Worm (Caenorhabditis elegans) whole organism, late embryonic: ENCODE data around the gene srw-98.

Experiments
- C38D4.7 ChIP-seq: fragments of 200-800 bp; sonication (Bioruptor generic); optimal IDR thresholded peaks from 2 replicates; lab custom pipeline; 2018; ENCODE audit warnings: mild to moderate bottlenecking, missing genetic modification characterization, moderate library complexity, missing compliant biosample characterization
- T23F11.4 ChIP-seq: fragments of 200-800 bp; sonication (Bioruptor generic); optimal IDR thresholded peaks from 2 replicates; lab custom pipeline; 2018; ENCODE audit warnings: mild to moderate bottlenecking, missing genetic modification characterization, missing compliant biosample characterization
- ahr-1 ChIP-seq: sonication (generic microtip); optimal IDR thresholded peaks from 2 replicates; lab custom pipeline; 2016; ENCODE audit warnings: missing genetic modification characterization, missing compliant biosample characterization
- ceh-14 ChIP-seq: sonication (generic microtip); optimal IDR thresholded peaks from 2 replicates; lab custom pipeline; 2016; ENCODE audit warnings: missing genotype, missing genetic modification characterization, missing compliant biosample characterization
- ceh-18 ChIP-seq: sonication (generic microtip); optimal IDR thresholded peaks from 2 replicates; lab custom pipeline; 2016; ENCODE audit warnings: missing genetic modification characterization, missing compliant biosample characterization
- ceh-30 ChIP-seq: fragments of 150-350 bp; optimal IDR thresholded peaks from 2 replicates; lab custom pipeline; 2014; ENCODE audit warnings: missing biosample characterization, missing genetic modification characterization
- ceh-31 ChIP-seq: sonication (generic microtip); optimal IDR thresholded peaks from 2 replicates; lab custom pipeline; 2016; ENCODE audit warnings: missing genetic modification characterization, missing compliant biosample characterization
- ceh-34 ChIP-seq: sonication (generic microtip); optimal IDR thresholded peaks from 2 replicates; lab custom pipeline; 2016; ENCODE audit warnings: mild to moderate bottlenecking, missing genetic modification characterization, missing compliant biosample characterization
- ceh-48 ChIP-seq: sonication (generic microtip); optimal IDR thresholded peaks from 2 replicates; lab custom pipeline; 2016; ENCODE audit warnings: missing genetic modification characterization, inconsistent platforms, missing compliant biosample characterization
- ceh-6 ChIP-seq: fragments of 200-800 bp; sonication (Bioruptor generic); optimal IDR thresholded peaks from 2 replicates; lab custom pipeline; 2018; ENCODE audit warnings: mild to moderate bottlenecking, missing genetic modification characterization, missing compliant biosample characterization
- ceh-9 ChIP-seq: sonication (generic microtip); optimal IDR thresholded peaks from 2 replicates; lab custom pipeline; 2016; ENCODE audit warnings: mild to moderate bottlenecking, missing genetic modification characterization, inconsistent platforms, missing compliant biosample characterization
- dmd-4 ChIP-seq: sonication (generic microtip); optimal IDR thresholded peaks from 2 replicates; lab custom pipeline; 2016; ENCODE audit warnings: borderline replicate concordance, missing genetic modification characterization, missing compliant biosample characterization
- dve-1 ChIP-seq: sonication (generic microtip); optimal IDR thresholded peaks from 2 replicates; lab custom pipeline; 2017; ENCODE audit warnings: antibody characterized with exemption, mild to moderate bottlenecking, missing genetic modification characterization, missing compliant biosample characterization
- elt-2 ChIP-seq: sonication (generic microtip); optimal IDR thresholded peaks from 2 replicates; lab custom pipeline; 2016; ENCODE audit warnings: missing genetic modification reagents, missing genetic modification characterization, missing compliant biosample characterization
- ets-4 ChIP-seq: sonication (generic microtip); optimal IDR thresholded peaks from 2 replicates; lab custom pipeline; 2016; ENCODE audit warnings: missing genetic modification characterization, missing compliant biosample characterization
- fax-1 ChIP-seq: sonication (generic microtip); optimal IDR thresholded peaks from 2 replicates; lab custom pipeline; 2016; ENCODE audit warnings: missing genotype, missing genetic modification characterization, missing compliant biosample characterization
- fkh-6 ChIP-seq: sonication (generic microtip); optimal IDR thresholded peaks from 2 replicates; lab custom pipeline; 2016; ENCODE audit warnings: missing genetic modification characterization, missing compliant biosample characterization
- gmeb-2 ChIP-seq: sonication (generic microtip); optimal IDR thresholded peaks from 2 replicates; lab custom pipeline; 2016; ENCODE audit warnings: missing genetic modification characterization, inconsistent platforms, missing compliant biosample characterization
- hlh-13 ChIP-seq: fragments of 200-800 bp; sonication (Bioruptor generic); optimal IDR thresholded peaks from 2 replicates; lab custom pipeline; 2018; ENCODE audit warnings: mild to moderate bottlenecking, missing genetic modification characterization, missing compliant biosample characterization
- hlh-30 ChIP-seq: sonication (generic microtip); optimal IDR thresholded peaks from 2 replicates; lab custom pipeline; 2017; ENCODE audit warnings: antibody characterized with exemption, missing genetic modification characterization, missing compliant biosample characterization; ENCODE audit not compliant: insufficient read depth
- hlh-8 ChIP-seq: sonication (generic microtip); optimal IDR thresholded peaks from 2 replicates; lab custom pipeline; 2016; ENCODE audit warnings: missing genotype, missing genetic modification characterization, missing compliant biosample characterization
- lim-6 ChIP-seq: sonication (generic microtip); optimal IDR thresholded peaks from 2 replicates; lab custom pipeline; 2016; ENCODE audit warnings: missing genetic modification characterization, missing compliant biosample characterization
- lin-11 ChIP-seq: fragments of 200-800 bp; sonication (Bioruptor generic); optimal IDR thresholded peaks from 2 replicates; lab custom pipeline; 2018; ENCODE audit warnings: mild to moderate bottlenecking, missing genetic modification characterization, missing compliant biosample characterization
- mec-3 ChIP-seq: sonication (generic microtip); optimal IDR thresholded peaks from 2 replicates; lab custom pipeline; 2016; ENCODE audit warnings: borderline replicate concordance, missing genetic modification characterization, missing compliant biosample characterization
- nhr-232 ChIP-seq: sonication (generic microtip); optimal IDR thresholded peaks from 2 replicates; lab custom pipeline; 2016; ENCODE audit warnings: missing genetic modification characterization, missing compliant biosample characterization
- npax-4 ChIP-seq: sonication (generic microtip); optimal IDR thresholded peaks from 2 replicates; lab custom pipeline; 2016; ENCODE audit warnings: missing genetic modification characterization, missing compliant biosample characterization
- pax-1 ChIP-seq: fragments of 150-350 bp; optimal IDR thresholded peaks from 2 replicates; lab custom pipeline; 2014; ENCODE audit warnings: missing biosample characterization, missing genetic modification characterization
- pha-2 ChIP-seq: sonication (generic microtip); optimal IDR thresholded peaks from 2 replicates; lab custom pipeline; 2017; ENCODE audit warnings: mild to moderate bottlenecking, missing genetic modification characterization, missing compliant biosample characterization
- pha-4 ChIP-seq: fragments of 150-350 bp; optimal IDR thresholded peaks from 2 replicates; lab custom pipeline; 2018; ENCODE audit warnings: missing biosample characterization, missing genetic modification reagents, missing genetic modification characterization
- pqm-1 ChIP-seq: sonication (generic microtip); optimal IDR thresholded peaks from 2 replicates; lab custom pipeline; 2016; ENCODE audit warnings: missing genetic modification characterization, missing compliant biosample characterization
- pros-1 ChIP-seq: fragments of 150-350 bp; optimal IDR thresholded peaks from 2 replicates; lab custom pipeline; 2014; ENCODE audit warnings: missing biosample characterization, missing genetic modification reagents, missing genetic modification characterization
- ref-2 ChIP-seq: sonication (generic microtip); optimal IDR thresholded peaks from 2 replicates; lab custom pipeline; 2016; ENCODE audit warnings: missing genetic modification characterization, missing compliant biosample characterization
- sdc-2 ChIP-seq: sonication (generic microtip); optimal IDR thresholded peaks from 2 replicates; lab custom pipeline; 2016; ENCODE audit warnings: missing genotype, missing genetic modification characterization, missing compliant biosample characterization
- sox-4 ChIP-seq: sonication (generic microtip); optimal IDR thresholded peaks from 2 replicates; lab custom pipeline; 2017; ENCODE audit warnings: mild to moderate bottlenecking, missing genetic modification characterization, inconsistent platforms, missing compliant biosample characterization
- tbx-2 ChIP-seq: sonication (generic microtip); optimal IDR thresholded peaks from 2 replicates; lab custom pipeline; 2016; ENCODE audit warnings: missing genetic modification characterization, missing compliant biosample characterization
- unc-3 ChIP-seq, 2 experiments: fragments of 200-800 bp in 1 of 2; sonication (Bioruptor generic) in 1 of 2; sonication (generic microtip) in 1 of 2; conservative IDR thresholded peaks in 1 of 2; optimal IDR thresholded peaks in 1 of 2; 2 replicates each; pipeline versions ENCODE4 v1.3.6 to Lab custom; 2016 to 2022; ENCODE audit warnings: missing compliant biosample characterization in 2 of 2, missing genetic modification characterization in 2 of 2, missing genetic modification reagents in 1 of 2
- unc-86 ChIP-seq: sonication (generic microtip); optimal IDR thresholded peaks from 2 replicates; lab custom pipeline; 2016; ENCODE audit warnings: missing genetic modification characterization, missing compliant biosample characterization
- zip-5 ChIP-seq: sonication (generic microtip); optimal IDR thresholded peaks from 2 replicates; lab custom pipeline; 2016; ENCODE audit warnings: missing genetic modification characterization, missing compliant biosample characterization

Gene srw-98

ce11 chrV:1631717-1632116, 46.4 kb downstream of the srw-98 start, which contains the start of gene irld-17:
Gene irld-17, plus strand, starts transcription at chrV:1632017.
- TF ChIP-seq dve-1 (tag; lab: Kevin White, UChicago) (no peak), pha-4 (tag; lab: Kevin White, UChicago) (no peak), fax-1 (tag; lab: Kevin White, UChicago) (no peak), ceh-48 (tag; lab: Kevin White, UChicago) (no peak), hlh-8 (tag; lab: Kevin White, UChicago) (no peak), pax-1 (tag; lab: Kevin White, UChicago) (no peak), zip-5 (tag; lab: Kevin White, UChicago) (no peak), fkh-6 (tag; lab: Kevin White, UChicago) (no peak), npax-4 (no peak), T23F11.4 (GFP tag; lab: Kevin White, UChicago) (no peak), ceh-30 (tag; lab: Kevin White, UChicago) (no peak), lim-6 (no peak), ceh-18 (tag; lab: Kevin White, UChicago) (no peak), C38D4.7 (GFP tag; lab: Kevin White, UChicago) (no peak), gmeb-2 (tag; lab: Kevin White, UChicago) (no peak), ref-2 (tag; lab: Kevin White, UChicago) (no peak), pha-2 (no peak)

ce11 chrV:1631148-1631547, 47.0 kb downstream of the srw-98 start, which contains the start of gene Y46H3D.8:
Gene Y46H3D.8, minus strand, starts transcription at chrV:1631248.
- TF ChIP-seq ceh-31 (no peak), dmd-4 (tag; lab: Kevin White, UChicago) (no peak), ceh-9 (tag; lab: Kevin White, UChicago) (no peak), ceh-14 (tag; lab: Kevin White, UChicago) (no peak), pros-1 (no peak), ceh-6 (GFP tag; lab: Kevin White, UChicago) (no peak), fax-1 (tag; lab: Kevin White, UChicago) (no peak), elt-2 (tag; lab: Kevin White, UChicago) (no peak), nhr-232 (tag; lab: Kevin White, UChicago) (no peak), unc-3 (GFP tag; conservative IDR thresholded peaks at IDR 0.05; lab: Robert Waterston, UW) (no peak), unc-3 (tag; optimal IDR thresholded peaks at IDR 0.05; lab: Kevin White, UChicago) (no peak), sox-4 (tag; lab: Kevin White, UChicago) (no peak), ets-4 (no peak), tbx-2 (tag; lab: Kevin White, UChicago) (no peak), lim-6 (no peak), pha-4 (tag; lab: Kevin White, UChicago) (no peak), npax-4 (no peak), ahr-1 (tag; lab: Kevin White, UChicago) (no peak), sdc-2 (tag; lab: Kevin White, UChicago) (no peak), pqm-1 (tag; lab: Kevin White, UChicago) (no peak)

DNA sequence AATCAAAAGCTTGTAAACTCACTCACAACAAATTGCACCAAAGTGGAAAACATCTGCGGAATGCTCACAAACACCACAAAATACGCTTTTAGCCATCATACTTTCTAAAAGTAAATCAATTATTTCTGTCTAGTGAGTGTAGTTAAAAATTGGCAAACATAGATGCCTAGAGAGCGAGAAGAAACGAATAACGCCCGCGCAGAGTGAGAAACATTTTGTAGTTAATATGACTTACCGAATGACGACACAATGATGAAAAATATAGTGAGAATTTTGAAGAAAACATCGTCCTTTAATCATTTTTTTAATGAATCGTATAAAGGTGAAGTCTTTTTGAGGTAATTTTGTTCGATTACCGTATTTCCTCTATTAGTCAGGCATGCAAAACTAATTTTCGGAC, 48.8 kb downstream of the srw-98 start, which contains the start of gene nhr-238:
Gene nhr-238, minus strand, starts transcription at position 104 of the 400 bp plus-strand sequence.
- TF ChIP-seq elt-2 (tag; lab: Kevin White, UChicago): no peak
- TF ChIP-seq ceh-34 (tag; lab: Kevin White, UChicago): no peak
- no peak for TF ChIP-seq lin-11
- no peak for TF ChIP-seq dve-1 (tag; lab: Kevin White, UChicago)
- TF ChIP-seq unc-86 (tag; lab: Kevin White, UChicago): no peak
- no peak for TF ChIP-seq ets-4
- no peak for TF ChIP-seq mec-3 (tag; lab: Kevin White, UChicago)
- no peak for TF ChIP-seq hlh-13 (GFP tag; lab: Kevin White, UChicago)
- no peak for TF ChIP-seq hlh-30
- TF ChIP-seq npax-4: no peak
- TF ChIP-seq pax-1 (tag; lab: Kevin White, UChicago): no peak
- TF ChIP-seq pha-4 (tag; lab: Kevin White, UChicago): no peak
